Worm (Caenorhabditis elegans): Measurements from ENCODE around the gene T01G1.2.
"Not testable (repeated sequence)": the region's sequence is repeated elsewhere in the genome, so short reads cannot be mapped to it uniquely, and the experiment has no call there.

ce11 chrIV:11324741-11325140 is 29.5 kb upstream of the T01G1.2 start, which contains the start of gene his-48:
- not testable (repeated sequence) for TF ChIP-seq pqm-1 (tag; optimal IDR thresholded peaks at IDR 0.05); ctbp-1 (GFP tag; IDR thresholded peaks at IDR 0.05); ztf-11 (tag; optimal IDR thresholded peaks at IDR 0.05); vab-7 (GFP tag; IDR thresholded peaks at IDR 0.05); unc-130 (GFP tag; optimal IDR thresholded peaks at IDR 0.05)

Data from whole organism, L4 larva.